Worm (Caenorhabditis elegans): ENCODE results near the gene ins-13.

DNA sequence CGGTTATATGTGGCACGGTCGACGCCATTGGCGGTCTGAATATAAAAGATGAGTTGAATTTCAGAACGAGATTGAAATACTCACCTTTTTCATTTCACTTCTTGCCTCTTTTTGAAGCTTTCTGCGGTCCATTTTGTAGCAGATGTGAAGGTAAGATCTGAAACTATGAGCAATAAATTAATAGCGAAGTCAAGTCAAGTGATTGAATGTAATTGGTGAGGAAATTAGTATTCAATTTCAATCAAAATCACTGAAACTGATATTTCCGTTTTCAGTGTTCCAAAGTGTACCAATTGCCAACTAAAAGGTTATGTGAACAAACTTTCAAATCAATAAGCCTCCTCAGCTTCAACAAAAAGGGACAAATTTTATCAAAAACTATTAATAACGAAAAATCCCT is 3.0 kb downstream of the ins-13 start, which contains the start of gene C17C3.24:
- no peak for TF ChIP-seq lin-15B (tag; optimal IDR thresholded peaks at IDR 0.05)
- no peak for TF ChIP-seq ama-1 (optimal IDR thresholded peaks at IDR 0.05)
- TF ChIP-seq nhr-47 (tag; optimal IDR thresholded peaks at IDR 0.05): no peak
- TF ChIP-seq ztf-4 (tag; optimal IDR thresholded peaks at IDR 0.05): no peak
- TF ChIP-seq jun-1 (tag; optimal IDR thresholded peaks at IDR 0.05): no peak
- TF ChIP-seq blmp-1 (tag; optimal IDR thresholded peaks at IDR 0.05): no peak
- TF ChIP-seq fkh-10 (GFP tag; optimal IDR thresholded peaks at IDR 0.05): no peak
- TF ChIP-seq ztf-11 (tag; optimal IDR thresholded peaks at IDR 0.05): no peak
